Worm (Caenorhabditis elegans) whole organism, midembryonic: ENCODE results near the gene Y41D4B.24.

Experiments used
- T22C8.4 ChIP-seq: fragments of 200-800 bp; sonication (Bioruptor generic); IDR thresholded peaks from 2 replicates; pipeline ENCODE4 v1.3.6; 2022; ENCODE audit warnings: missing genetic modification characterization, missing compliant biosample characterization
- cog-1 ChIP-seq: sonication (generic microtip); optimal IDR thresholded peaks from 2 replicates; lab custom pipeline; 2016; ENCODE audit warnings: missing genetic modification characterization, missing compliant biosample characterization
- flt-1 ChIP-seq: fragments of 200-800 bp; sonication (Bioruptor generic); IDR thresholded peaks from 2 replicates; pipeline ENCODE4 v1.3.6; 2022; ENCODE audit warnings: missing genetic modification characterization, missing compliant biosample characterization
- klf-2 ChIP-seq: fragments of 200-800 bp; sonication (Bioruptor generic); conservative IDR thresholded peaks from 2 replicates; pipeline ENCODE4 v1.3.6; 2022; ENCODE audit warnings: missing genetic modification reagents, missing genetic modification characterization, missing compliant biosample characterization
- med-1 ChIP-seq: sonication (generic microtip); optimal IDR thresholded peaks from 2 replicates; lab custom pipeline; 2017; ENCODE audit warnings: missing genetic modification characterization, mild to moderate bottlenecking, missing compliant biosample characterization, antibody characterized with exemption, missing genetic modification reagents; ENCODE audit not compliant: insufficient read depth
- ref-1 ChIP-seq: fragments of 200-800 bp; sonication (Bioruptor generic); conservative IDR thresholded peaks from 2 replicates; pipeline ENCODE4 v1.3.6; 2022; ENCODE audit warnings: missing genetic modification reagents, missing genetic modification characterization, missing compliant biosample characterization
- tab-1 ChIP-seq: fragments of 200-800 bp; sonication (Bioruptor generic); IDR thresholded peaks from 2 replicates; pipeline ENCODE4 v1.3.6; 2022; ENCODE audit warnings: missing genetic modification characterization, missing compliant biosample characterization
- ztf-23 ChIP-seq: fragments of 200-800 bp; sonication (Bioruptor generic); IDR thresholded peaks from 2 replicates; pipeline ENCODE4 v1.3.6; 2022; ENCODE audit warnings: missing genetic modification reagents, missing genetic modification characterization, missing compliant biosample characterization
- ztf-29 ChIP-seq: fragments of 200-800 bp; sonication (Bioruptor generic); IDR thresholded peaks from 2 replicates; pipeline ENCODE4 v1.3.6; 2022; ENCODE audit warnings: missing genetic modification reagents, missing genetic modification characterization, missing compliant biosample characterization

Y41D4B.24 gene

ce11 chrIV:1713618-1714017 is 31.7 kb upstream of the Y41D4B.24 start:
- TF ChIP-seq med-1 (GFP tag; lab: Kevin White, UChicago) = no peak
- no peak for TF ChIP-seq ref-1 (GFP tag; lab: Robert Waterston, UW)
- TF ChIP-seq T22C8.4 = no peak
- TF ChIP-seq flt-1 (GFP tag; lab: Robert Waterston, UW) = no peak
- no peak for TF ChIP-seq ztf-23 (GFP tag; lab: Robert Waterston, UW)
- no peak for TF ChIP-seq cog-1 (tag; lab: Kevin White, UChicago)
- no peak for TF ChIP-seq tab-1
- TF ChIP-seq ztf-29 (GFP tag; lab: Robert Waterston, UW) = no peak
- TF ChIP-seq klf-2 (GFP tag; lab: Robert Waterston, UW) = no peak

ce11 chrIV:1711029-1711489 is 29.1 kb upstream of the Y41D4B.24 start, which contains the start of gene rpi-2:
TSS of gene rpi-2 (plus strand) at chrIV:1711262.
- TF ChIP-seq cog-1 (tag; lab: Kevin White, UChicago) (no peak), klf-2 (GFP tag; lab: Robert Waterston, UW) (0 out of 2 replicates have a peak, but pooled peaks have one; percentile 26), ztf-23 (GFP tag; lab: Robert Waterston, UW) (no peak)

ce11 chrIV:1710535-1710934 is 28.6 kb upstream of the Y41D4B.24 start:
- TF ChIP-seq klf-2 (GFP tag; lab: Robert Waterston, UW) (no peak), ref-1 (GFP tag; lab: Robert Waterston, UW) (no peak), ztf-29 (GFP tag; lab: Robert Waterston, UW) (no peak), flt-1 (GFP tag; lab: Robert Waterston, UW) (0 out of 2 replicates have a peak, but pooled peaks have one; percentile 28), med-1 (GFP tag; lab: Kevin White, UChicago) (no peak)

- no peak for TF ChIP-seq cog-1 (tag; lab: Kevin White, UChicago)
- no peak for TF ChIP-seq klf-2 (GFP tag; lab: Robert Waterston, UW)
- TF ChIP-seq ztf-23 (GFP tag; lab: Robert Waterston, UW) = 0 out of 2 replicates have a peak, but pooled peaks have one; percentile 24
Measured at ce11 chrIV:1709695-1710315, 27.8 kb upstream of the Y41D4B.24 start, which contains the start of the genes pbs-1 and K08D12.3. TSS of gene pbs-1 (minus strand) at chrIV:1709745. TSS of gene K08D12.3 (plus strand) at chrIV:1710265.

ce11 chrIV:1709002-1709401 is 27.0 kb upstream of the Y41D4B.24 start:
- TF ChIP-seq flt-1 (GFP tag; lab: Robert Waterston, UW) (no peak), ztf-23 (GFP tag; lab: Robert Waterston, UW) (no peak), tab-1 (no peak), T22C8.4 (no peak), ref-1 (GFP tag; lab: Robert Waterston, UW) (no peak), ztf-29 (GFP tag; lab: Robert Waterston, UW) (no peak), cog-1 (tag; lab: Kevin White, UChicago) (no peak), med-1 (GFP tag; lab: Kevin White, UChicago) (no peak), klf-2 (GFP tag; lab: Robert Waterston, UW) (no peak)

- TF ChIP-seq ref-1 (GFP tag; lab: Robert Waterston, UW) (no peak), med-1 (GFP tag; lab: Kevin White, UChicago) (no peak), cog-1 (tag; lab: Kevin White, UChicago) (no peak), tab-1 (no peak), ztf-23 (GFP tag; lab: Robert Waterston, UW) (no peak)
Measured at ce11 chrIV:1708426-1708826, 26.5 kb upstream of the Y41D4B.24 start.

- TF ChIP-seq cog-1 (tag; lab: Kevin White, UChicago) (no peak), klf-2 (GFP tag; lab: Robert Waterston, UW) (no peak), ztf-23 (GFP tag; lab: Robert Waterston, UW) (no peak), T22C8.4 (no peak), med-1 (GFP tag; lab: Kevin White, UChicago) (no peak), ref-1 (GFP tag; lab: Robert Waterston, UW) (no peak), tab-1 (no peak), flt-1 (GFP tag; lab: Robert Waterston, UW) (no peak), ztf-29 (GFP tag; lab: Robert Waterston, UW) (no peak)
Measured at ce11 chrIV:1707960-1708359, 26.0 kb upstream of the Y41D4B.24 start.

- TF ChIP-seq T22C8.4 (peak; percentile 42; the same call in 1 of the 2 replicates), med-1 (GFP tag; lab: Kevin White, UChicago) (no peak)
Measured at ce11 chrIV:1706996-1707395, 25.0 kb upstream of the Y41D4B.24 start, which contains the start of gene K08D12.4. TSS of gene K08D12.4 (plus strand) at chrIV:1707296.

ce11 chrIV:1699599-1699998 is 17.6 kb upstream of the Y41D4B.24 start, which contains the start of gene bus-2:
TSS of gene bus-2 (plus strand) at chrIV:1699899.
- TF ChIP-seq ref-1 (GFP tag; lab: Robert Waterston, UW) = no peak
- TF ChIP-seq flt-1 (GFP tag; lab: Robert Waterston, UW) = no peak
- no peak for TF ChIP-seq tab-1
- TF ChIP-seq cog-1 (tag; lab: Kevin White, UChicago) = no peak
- no peak for TF ChIP-seq klf-2 (GFP tag; lab: Robert Waterston, UW)
- no peak for TF ChIP-seq ztf-23 (GFP tag; lab: Robert Waterston, UW)
- TF ChIP-seq med-1 (GFP tag; lab: Kevin White, UChicago) = no peak
- TF ChIP-seq T22C8.4 = no peak
- no peak for TF ChIP-seq ztf-29 (GFP tag; lab: Robert Waterston, UW)

ce11 chrIV:1691651-1692050 is 9.7 kb upstream of the Y41D4B.24 start:
- TF ChIP-seq med-1 (GFP tag; lab: Kevin White, UChicago) (no peak), ztf-23 (GFP tag; lab: Robert Waterston, UW) (no peak), ref-1 (GFP tag; lab: Robert Waterston, UW) (no peak), klf-2 (GFP tag; lab: Robert Waterston, UW) (no peak), T22C8.4 (no peak), tab-1 (no peak), ztf-29 (GFP tag; lab: Robert Waterston, UW) (no peak), cog-1 (tag; lab: Kevin White, UChicago) (no peak), flt-1 (GFP tag; lab: Robert Waterston, UW) (no peak)
